Worm (Caenorhabditis elegans) whole organism, late embryonic: ENCODE data around the gene mlc-2.

Source experiments
- ceh-45 ChIP-seq: fragments of 200-800 bp; sonication (Bioruptor generic); IDR thresholded peaks from 2 replicates; pipeline ENCODE4 v1.3.6; 2022; ENCODE audit warnings: missing genetic modification reagents, missing genetic modification characterization, missing compliant biosample characterization
- ceh-6 ChIP-seq: fragments of 200-800 bp; sonication (Bioruptor generic); optimal IDR thresholded peaks from 2 replicates; lab custom pipeline; 2018; ENCODE audit warnings: mild to moderate bottlenecking, missing genetic modification characterization, missing compliant biosample characterization
- fkh-6 ChIP-seq: sonication (generic microtip); optimal IDR thresholded peaks from 2 replicates; lab custom pipeline; 2016; ENCODE audit warnings: missing genetic modification characterization, missing compliant biosample characterization
- lin-11 ChIP-seq: fragments of 200-800 bp; sonication (Bioruptor generic); optimal IDR thresholded peaks from 2 replicates; lab custom pipeline; 2018; ENCODE audit warnings: mild to moderate bottlenecking, missing genetic modification characterization, missing compliant biosample characterization
- nfya-1 ChIP-seq: sonication (generic microtip); optimal IDR thresholded peaks from 2 replicates; lab custom pipeline; 2017; ENCODE audit warnings: missing genetic modification characterization, mild to moderate bottlenecking, missing compliant biosample characterization, antibody characterized with exemption, moderate library complexity
- nhr-232 ChIP-seq: sonication (generic microtip); optimal IDR thresholded peaks from 2 replicates; lab custom pipeline; 2016; ENCODE audit warnings: missing genetic modification characterization, missing compliant biosample characterization
- sox-2 ChIP-seq: fragments of 200-800 bp; sonication (Bioruptor generic); IDR thresholded peaks from 2 replicates; pipeline ENCODE4 v1.3.6; 2022; ENCODE audit warnings: missing genetic modification reagents, missing genetic modification characterization, missing compliant biosample characterization
- tbx-2 ChIP-seq: sonication (generic microtip); optimal IDR thresholded peaks from 2 replicates; lab custom pipeline; 2016; ENCODE audit warnings: missing genetic modification characterization, missing compliant biosample characterization

DNA sequence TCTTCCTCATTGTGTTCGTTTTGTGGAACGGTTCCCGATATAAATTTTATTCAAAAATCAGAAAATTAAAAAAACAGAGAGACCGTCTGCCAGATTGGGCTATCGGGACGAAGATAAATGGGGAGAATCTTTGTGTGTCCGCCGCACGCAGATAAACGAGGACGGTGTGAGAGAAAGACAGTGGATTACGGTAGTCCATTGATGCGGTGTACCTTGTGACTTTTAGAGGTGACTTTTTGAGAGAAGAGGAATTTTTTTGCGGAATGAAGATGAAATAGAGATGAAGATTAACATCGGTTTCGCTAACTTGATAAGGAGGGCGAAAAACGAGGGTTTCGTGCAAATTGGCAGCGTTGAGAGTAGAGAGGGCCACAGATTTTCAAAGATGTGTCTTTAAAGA lies 28.6 kb downstream of the mlc-2 start:
- TF ChIP-seq ceh-45, result no peak
- no peak for TF ChIP-seq tbx-2
- TF ChIP-seq fkh-6 (tag; lab: Kevin White, UChicago), result no peak
- no peak for TF ChIP-seq ceh-6 (GFP tag; lab: Kevin White, UChicago)
- TF ChIP-seq lin-11 (tag; lab: Kevin White, UChicago), result no peak
- TF ChIP-seq sox-2, result no peak
- no peak for TF ChIP-seq nfya-1 (tag; lab: Kevin White, UChicago)
- TF ChIP-seq nhr-232 (tag; lab: Kevin White, UChicago), result no peak
